Fruit fly (Drosophila melanogaster): Measurements from ENCODE around the gene Ets65A.

Gene Ets65A

DNA sequence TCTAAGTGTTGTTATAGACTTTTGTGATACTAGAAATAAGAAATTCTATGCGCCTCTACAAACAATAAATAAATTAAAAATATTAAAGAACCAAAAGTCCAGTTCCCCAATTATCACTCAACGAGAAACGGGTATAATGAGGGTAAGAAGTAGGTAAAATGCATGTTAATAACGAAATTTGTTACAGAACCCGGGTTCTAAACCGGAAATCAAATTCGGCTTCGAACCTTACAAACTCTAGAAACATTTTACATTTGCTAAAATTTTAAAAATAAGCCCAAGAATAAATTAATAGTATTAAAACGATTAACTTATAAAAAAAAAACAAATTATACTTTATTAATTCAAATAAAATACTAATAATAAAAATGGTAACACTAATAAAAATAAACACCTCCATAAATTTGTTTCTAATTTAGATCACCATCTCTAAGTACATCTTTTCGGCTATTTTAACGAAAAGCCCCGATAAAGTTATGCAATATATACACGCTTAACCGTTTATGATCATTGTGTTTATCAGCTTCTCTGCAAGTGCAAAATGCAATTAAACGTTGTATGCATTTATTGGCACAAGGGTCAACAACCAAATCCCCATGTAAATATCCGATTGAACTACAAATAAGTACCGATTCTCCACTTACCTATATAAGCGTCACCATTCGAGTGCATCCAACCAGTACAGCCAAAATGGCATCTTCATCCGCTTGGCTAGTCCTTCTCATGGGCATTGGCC, 25.8 kb upstream of the Ets65A start, which contains the start of gene CG6602 (continued):
- TF ChIP-seq Lim3 (GFP tag; IDR thresholded peaks at IDR 0.05) (no peak), Rx (GFP tag; IDR thresholded peaks at IDR 0.05) (peak; percentile 73), gcm (GFP tag; optimal IDR thresholded peaks at IDR 0.05) (no peak), usp (GFP tag; optimal IDR thresholded peaks at IDR 0.05) (no peak), sima (GFP tag; optimal IDR thresholded peaks at IDR 0.05) (no peak), CG2120 (GFP tag; optimal IDR thresholded peaks at IDR 0.05) (peak; percentile 6), so (GFP tag; IDR thresholded peaks at IDR 0.05) (0 out of 3 replicates have a peak, but pooled peaks have one; percentile 9), CG13123 (GFP tag; optimal IDR thresholded peaks at IDR 0.05) (peak; percentile 12), Poxn (GFP tag; IDR thresholded peaks at IDR 0.05) (no peak), CG17186 (GFP tag; optimal IDR thresholded peaks at IDR 0.05) (no peak), rib (GFP tag; IDR thresholded peaks at IDR 0.05) (peak; percentile 40; the same call in 1 of the 2 replicates), ara (GFP tag; IDR thresholded peaks at IDR 0.05) (no peak), Ssrp (tag; optimal IDR thresholded peaks at IDR 0.05) (peak; percentile 26), gsb-n (tag; optimal IDR thresholded peaks at IDR 0.05) (peak; percentile 38), al (GFP tag; IDR thresholded peaks at IDR 0.05) (peak; percentile 68), ttk (GFP tag; IDR thresholded peaks at IDR 0.05) (peak; percentile 76), phol (tag; optimal IDR thresholded peaks at IDR 0.05) (peak; percentile 82), fru (optimal IDR thresholded peaks at IDR 0.05) (no peak), ewg (GFP tag; optimal IDR thresholded peaks at IDR 0.05) (peak; percentile 55), p53 (GFP tag; optimal IDR thresholded peaks at IDR 0.05) (peak; percentile 34), CG10565 (GFP tag; optimal IDR thresholded peaks at IDR 0.05) (no peak), CG32767 (GFP tag; IDR thresholded peaks at IDR 0.05) (no peak), Dip3 (GFP tag; optimal IDR thresholded peaks at IDR 0.05) (peak; percentile 50), Atf6 (GFP tag; IDR thresholded peaks at IDR 0.05) (peak; percentile 17; the same call in 1 of the 2 replicates), CG15073 (GFP tag; optimal IDR thresholded peaks at IDR 0.05) (no peak), pum (GFP tag; optimal IDR thresholded peaks at IDR 0.05) (no peak), HmgZ (tag; optimal IDR thresholded peaks at IDR 0.05) (peak; percentile 37), Doc3 (GFP tag; IDR thresholded peaks at IDR 0.05; ENCODE audit: partially characterized antibody) (no peak), wor (GFP tag; IDR thresholded peaks at IDR 0.05) (no peak), pnt (GFP tag; optimal IDR thresholded peaks at IDR 0.05) (no peak), onecut (GFP tag; IDR thresholded peaks at IDR 0.05) (peak; percentile 66), amos (GFP tag; IDR thresholded peaks at IDR 0.05; ENCODE audit: partially characterized antibody) (peak; percentile 30), grau (tag; optimal IDR thresholded peaks at IDR 0.05) (peak; percentile 48), bbx (GFP tag; IDR thresholded peaks at IDR 0.05; ENCODE audit: partially characterized antibody) (no peak), CG8944 (GFP tag; optimal IDR thresholded peaks at IDR 0.05) (no peak), zfh2 (GFP tag; optimal IDR thresholded peaks at IDR 0.05) (peak; percentile 38), Hmr (GFP tag; optimal IDR thresholded peaks at IDR 0.05) (peak; percentile 82), CG7271 (tag; optimal IDR thresholded peaks at IDR 0.05) (peak; percentile 90), luna (GFP tag; optimal IDR thresholded peaks at IDR 0.05) (peak; percentile 74), CG14050 (GFP tag; IDR thresholded peaks at IDR 0.05) (peak; percentile 66), fu2 (GFP tag; optimal IDR thresholded peaks at IDR 0.05) (peak; percentile 30), hkb (optimal IDR thresholded peaks at IDR 0.05) (no peak), hkb (GFP tag; IDR thresholded peaks at IDR 0.05) (peak; percentile 51), Jarid2 (GFP tag; optimal IDR thresholded peaks at IDR 0.05) (peak; percentile 32), ken (GFP tag; IDR thresholded peaks at IDR 0.05) (peak; percentile 84), psq (GFP tag; optimal IDR thresholded peaks at IDR 0.05) (no peak), CTCF (GFP tag; optimal IDR thresholded peaks at IDR 0.05) (peak; percentile 83), CG12104 (GFP tag; optimal IDR thresholded peaks at IDR 0.05) (peak; percentile 64), CG11085 (GFP tag; IDR thresholded peaks at IDR 0.05) (peak; percentile 87), shn (GFP tag; optimal IDR thresholded peaks at IDR 0.05) (peak; percentile 37), CG12391 (tag; optimal IDR thresholded peaks at IDR 0.05) (peak; percentile 52), abd-A (tag; optimal IDR thresholded peaks at IDR 0.05) (no peak)
